Worm (Caenorhabditis elegans) whole organism, L2 larva: ENCODE measurements around the gene lap-1.

Experiments used
- elt-3 ChIP-seq: sonication (generic microtip); optimal IDR thresholded peaks from 2 replicates; lab custom pipeline; 2017; ENCODE audit warnings: missing biosample characterization, missing genetic modification characterization
- nhr-25 ChIP-seq: fragments of 150-350 bp; sonication (generic microtip); optimal IDR thresholded peaks from 3 replicates; lab custom pipeline; 2014; ENCODE audit warnings: missing biosample characterization, missing genetic modification characterization
- nhr-77 ChIP-seq: fragments of 150-350 bp; optimal IDR thresholded peaks from 2 replicates; lab custom pipeline; 2014; ENCODE audit warnings: missing biosample characterization, missing genetic modification characterization

- no peak for TF ChIP-seq nhr-25 (tag; lab: Kevin White, UChicago)
- TF ChIP-seq elt-3 (tag; lab: Kevin White, UChicago), result no peak
- no peak for TF ChIP-seq nhr-77
Measured at ce11 chrIII:8402633-8403032, 905 bp upstream of the lap-1 start.
